Fruit fly (Drosophila melanogaster) whole organism, embryonic: ENCODE measurements around the gene CG43693.

Experiments
- Aef1 ChIP-seq: fragments of 200-800 bp; sonication (Bioruptor generic); IDR thresholded peaks from 3 replicates; pipeline ENCODE4 v1.3.6; 2022; ENCODE audit warnings: missing biosample characterization, missing genetic modification characterization
- Asciz ChIP-seq: fragments of 200-800 bp; sonication (Bioruptor generic); optimal IDR thresholded peaks from 2 replicates; lab custom pipeline; 2017; ENCODE audit warnings: missing biosample characterization, mild to moderate bottlenecking, missing genetic modification characterization, missing genetic modification reagents
- Atf6 ChIP-seq: fragments of 200-800 bp; sonication (Bioruptor generic); IDR thresholded peaks from 2 replicates; pipeline ENCODE4 v1.3.6; 2022; ENCODE audit warnings: missing biosample characterization, missing genetic modification characterization
- BEAF-32 ChIP-seq: fragments of 200-800 bp; sonication (Bioruptor generic); optimal IDR thresholded peaks from 3 replicates; lab custom pipeline; 2017; ENCODE audit warnings: missing biosample characterization, missing genetic modification characterization, mild to moderate bottlenecking, moderate library complexity, missing genetic modification reagents
- BtbVII ChIP-seq: fragments of 200-800 bp; sonication (Bioruptor generic); optimal IDR thresholded peaks from 3 replicates; lab custom pipeline; 2017; ENCODE audit warnings: missing biosample characterization, mild to moderate bottlenecking, missing genetic modification characterization
- CG11560 ChIP-seq: fragments of 200-800 bp; sonication (Bioruptor generic); IDR thresholded peaks from 3 replicates; pipeline ENCODE4 v1.3.6; 2022; ENCODE audit warnings: missing biosample characterization, missing genetic modification characterization
- CG12236 ChIP-seq: fragments of 200-800 bp; sonication (Bioruptor generic); optimal IDR thresholded peaks from 2 replicates; lab custom pipeline; 2016; ENCODE audit warnings: missing biosample characterization, missing genetic modification characterization
- CG13287 ChIP-seq: fragments of 200-800 bp; sonication (Bioruptor generic); IDR thresholded peaks from 2 replicates; pipeline ENCODE4 v1.3.6; 2022; ENCODE audit warnings: missing biosample characterization, missing genetic modification characterization; ENCODE audit not compliant: partially characterized antibody
- CG14860 ChIP-seq: fragments of 200-800 bp; sonication (Bioruptor generic); IDR thresholded peaks from 3 replicates; pipeline ENCODE4 v1.3.6; 2022; ENCODE audit warnings: missing biosample characterization, missing genetic modification characterization; ENCODE audit not compliant: partially characterized antibody
- CG16815 ChIP-seq: fragments of 200-800 bp; sonication (Bioruptor generic); optimal IDR thresholded peaks from 3 replicates; lab custom pipeline; 2017; ENCODE audit warnings: missing biosample characterization, mild to moderate bottlenecking, missing genetic modification characterization
- CG17385 ChIP-seq: fragments of 200-800 bp; sonication (Bioruptor generic); optimal IDR thresholded peaks from 3 replicates; lab custom pipeline; 2018; ENCODE audit warnings: missing biosample characterization, mild to moderate bottlenecking, missing genetic modification characterization
- CG17568 ChIP-seq: fragments of 200-800 bp; sonication (Bioruptor generic); optimal IDR thresholded peaks from 2 replicates; lab custom pipeline; 2018; ENCODE audit warnings: missing biosample characterization, mild to moderate bottlenecking, missing genetic modification characterization, moderate library complexity
- CG18262 ChIP-seq: fragments of 200-800 bp; optimal IDR thresholded peaks from 3 replicates; lab custom pipeline; 2019; ENCODE audit warnings: missing biosample characterization, mild to moderate bottlenecking, missing genetic modification characterization, moderate library complexity
- CG2875 ChIP-seq: fragments of 200-800 bp; sonication (Bioruptor generic); optimal IDR thresholded peaks from 2 replicates; lab custom pipeline; 2017; ENCODE audit warnings: missing biosample characterization, mild to moderate bottlenecking, missing genetic modification characterization, missing genetic modification reagents
- CG31365 ChIP-seq: fragments of 200-800 bp; sonication (Bioruptor generic); optimal IDR thresholded peaks from 2 replicates; lab custom pipeline; 2018; ENCODE audit warnings: missing biosample characterization, mild to moderate bottlenecking, missing genetic modification characterization
- CG3281 ChIP-seq: fragments of 200-800 bp; sonication (Bioruptor generic); optimal IDR thresholded peaks from 3 replicates; lab custom pipeline; 2017; ENCODE audit warnings: missing biosample characterization, mild to moderate bottlenecking, missing genetic modification characterization
- CG33557 ChIP-seq: fragments of 200-800 bp; sonication (Bioruptor generic); optimal IDR thresholded peaks from 2 replicates; lab custom pipeline; 2019; ENCODE audit warnings: missing biosample characterization, mild to moderate bottlenecking, missing genetic modification characterization, moderate library complexity
- CG4328 ChIP-seq: fragments of 200-800 bp; sonication (Bioruptor generic); optimal IDR thresholded peaks from 3 replicates; lab custom pipeline; 2017; ENCODE audit warnings: missing biosample characterization, missing genetic modification reagents, missing genetic modification characterization
- CG7372 ChIP-seq: fragments of 200-800 bp; sonication (Bioruptor generic); IDR thresholded peaks from 2 replicates; pipeline ENCODE4 v1.3.6; 2022; ENCODE audit warnings: missing biosample characterization, missing genetic modification characterization
- CG9215 ChIP-seq: fragments of 200-800 bp; sonication (Bioruptor generic); IDR thresholded peaks from 2 replicates; pipeline ENCODE4 v1.3.6; 2022; ENCODE audit warnings: missing biosample characterization, missing genetic modification characterization
- CTCF ChIP-seq: fragments of 200-800 bp; sonication (Bioruptor generic); optimal IDR thresholded peaks from 2 replicates; lab custom pipeline; 2017; ENCODE audit warnings: missing biosample characterization, mild to moderate bottlenecking, missing genetic modification characterization, moderate library complexity
- D19A ChIP-seq: fragments of 200-800 bp; optimal IDR thresholded peaks from 3 replicates; lab custom pipeline; 2019; ENCODE audit warnings: missing biosample characterization, mild to moderate bottlenecking, missing genetic modification characterization, moderate library complexity
- D19B ChIP-seq: fragments of 200-800 bp; sonication (Bioruptor generic); optimal IDR thresholded peaks from 2 replicates; lab custom pipeline; 2017; ENCODE audit warnings: missing biosample characterization, mild to moderate bottlenecking, missing genetic modification characterization
- Dbx ChIP-seq: fragments of 200-800 bp; sonication (Bioruptor generic); IDR thresholded peaks from 3 replicates; pipeline ENCODE4 v1.3.6; 2022; ENCODE audit warnings: missing biosample characterization, missing genetic modification characterization
- Dip3 ChIP-seq: fragments of 200-800 bp; sonication (Bioruptor generic); optimal IDR thresholded peaks from 3 replicates; lab custom pipeline; 2016; ENCODE audit warnings: missing biosample characterization, missing genetic modification characterization
- Drgx ChIP-seq: fragments of 200-800 bp; sonication (Bioruptor generic); IDR thresholded peaks from 2 replicates; pipeline ENCODE4 v1.3.6; 2022; ENCODE audit warnings: missing biosample characterization, missing genetic modification characterization
- Elba2 ChIP-seq: fragments of 200-800 bp; sonication (Bioruptor generic); optimal IDR thresholded peaks from 3 replicates; lab custom pipeline; 2016; ENCODE audit warnings: missing biosample characterization, missing genetic modification characterization
- Fer3 ChIP-seq: fragments of 200-800 bp; sonication (Bioruptor generic); optimal IDR thresholded peaks from 2 replicates; lab custom pipeline; 2018; ENCODE audit warnings: missing biosample characterization, mild to moderate bottlenecking, missing genetic modification characterization, moderate library complexity
- Hmx ChIP-seq: fragments of 200-800 bp; sonication (Bioruptor generic); optimal IDR thresholded peaks from 2 replicates; lab custom pipeline; 2016; ENCODE audit warnings: missing biosample characterization, missing genetic modification characterization
- Hsf ChIP-seq: fragments of 200-800 bp; sonication (Bioruptor generic); optimal IDR thresholded peaks from 3 replicates; lab custom pipeline; 2016; ENCODE audit warnings: missing biosample characterization, missing genetic modification characterization
- MESR4 ChIP-seq: fragments of 200-800 bp; sonication (Bioruptor generic); optimal IDR thresholded peaks from 2 replicates; lab custom pipeline; 2018; ENCODE audit warnings: missing biosample characterization, mild to moderate bottlenecking, missing genetic modification characterization, moderate library complexity
- MTF-1 ChIP-seq: fragments of 200-800 bp; sonication (Bioruptor generic); optimal IDR thresholded peaks from 2 replicates; lab custom pipeline; 2018; ENCODE audit warnings: missing biosample characterization, mild to moderate bottlenecking, missing genetic modification characterization, borderline replicate concordance
- Meics ChIP-seq: fragments of 200-800 bp; sonication (Bioruptor generic); optimal IDR thresholded peaks from 2 replicates; lab custom pipeline; 2017; ENCODE audit warnings: missing biosample characterization, mild to moderate bottlenecking, missing genetic modification characterization
- NK7.1 ChIP-seq: fragments of 200-800 bp; sonication (Bioruptor generic); optimal IDR thresholded peaks from 3 replicates; lab custom pipeline; 2016; ENCODE audit warnings: missing biosample characterization, missing genetic modification characterization
- Sin3A ChIP-seq: fragments of >200 bp; optimal IDR thresholded peaks from 2 replicates; lab custom pipeline; 2018
- al ChIP-seq: fragments of 200-800 bp; sonication (Bioruptor generic); IDR thresholded peaks from 2 replicates; pipeline ENCODE4 v1.3.6; 2022; ENCODE audit warnings: missing biosample characterization, missing genetic modification characterization
- ara ChIP-seq: fragments of 200-800 bp; sonication (Bioruptor generic); IDR thresholded peaks from 2 replicates; pipeline ENCODE4 v1.3.6; 2022; ENCODE audit warnings: missing biosample characterization, missing genetic modification characterization
- bab2 ChIP-seq: fragments of 200-800 bp; sonication (Bioruptor generic); optimal IDR thresholded peaks from 2 replicates; lab custom pipeline; 2016; ENCODE audit warnings: missing biosample characterization, missing genetic modification characterization
- bsh ChIP-seq, 2 experiments: fragments of 200-800 bp; sonication (Bioruptor generic); optimal IDR thresholded peaks; 2 replicates each; lab custom pipeline; 2017 to 2018; ENCODE audit warnings: mild to moderate bottlenecking in 2 of 2, missing biosample characterization in 2 of 2, missing genetic modification characterization in 2 of 2, moderate library complexity in 1 of 2
- chm ChIP-seq: fragments of 200-800 bp; sonication (Bioruptor generic); IDR thresholded peaks from 2 replicates; pipeline ENCODE4 v1.3.6; 2022; ENCODE audit warnings: missing biosample characterization, missing genetic modification characterization
- croc ChIP-seq: fragments of 200-800 bp; sonication (Bioruptor generic); conservative IDR thresholded peaks from 3 replicates; pipeline ENCODE4 v1.3.6; 2022; ENCODE audit warnings: missing biosample characterization, missing genetic modification characterization
- gem ChIP-seq: fragments of 200-800 bp; sonication (Bioruptor generic); optimal IDR thresholded peaks from 2 replicates; lab custom pipeline; 2019; ENCODE audit warnings: missing biosample characterization, mild to moderate bottlenecking, missing genetic modification characterization, moderate library complexity
- knrl ChIP-seq: fragments of 200-800 bp; sonication (Bioruptor generic); IDR thresholded peaks from 3 replicates; pipeline ENCODE4 v1.3.6; 2022; ENCODE audit warnings: missing biosample characterization, missing genetic modification characterization; ENCODE audit not compliant: partially characterized antibody
- mld ChIP-seq: fragments of 200-800 bp; sonication (Bioruptor generic); IDR thresholded peaks from 3 replicates; pipeline ENCODE4 v1.3.6; 2022; ENCODE audit warnings: missing biosample characterization, missing genetic modification characterization; ENCODE audit not compliant: partially characterized antibody
- oc ChIP-seq: fragments of 200-800 bp; sonication (Bioruptor generic); optimal IDR thresholded peaks from 2 replicates; lab custom pipeline; 2018; ENCODE audit warnings: missing biosample characterization, mild to moderate bottlenecking, missing genetic modification characterization, moderate library complexity
- pum ChIP-seq: fragments of 200-800 bp; sonication (Bioruptor generic); optimal IDR thresholded peaks from 2 replicates; lab custom pipeline; 2016; ENCODE audit warnings: missing biosample characterization, missing genetic modification characterization
- ro ChIP-seq: fragments of 200-800 bp; sonication (Bioruptor generic); IDR thresholded peaks from 2 replicates; pipeline ENCODE4 v1.3.6; 2022; ENCODE audit warnings: missing biosample characterization, missing genetic modification characterization
- row ChIP-seq: fragments of 200-800 bp; sonication (Bioruptor generic); IDR thresholded peaks from 3 replicates; pipeline ENCODE4 v1.3.6; 2022; ENCODE audit warnings: missing biosample characterization, missing genetic modification characterization
- sens ChIP-seq: fragments of 200-800 bp; sonication (Bioruptor generic); peaks from one replicate; lab custom pipeline; 2016; ENCODE audit warnings: missing biosample characterization, missing genetic modification characterization
- so ChIP-seq: fragments of 200-800 bp; sonication (Bioruptor generic); IDR thresholded peaks from 3 replicates; pipeline ENCODE4 v1.3.6; 2022; ENCODE audit warnings: missing biosample characterization, missing genetic modification characterization
- tap ChIP-seq: fragments of 200-800 bp; optimal IDR thresholded peaks from 3 replicates; lab custom pipeline; 2019; ENCODE audit warnings: missing biosample characterization, mild to moderate bottlenecking, missing genetic modification characterization, moderate library complexity
- wor ChIP-seq: fragments of 200-800 bp; sonication (Bioruptor generic); IDR thresholded peaks from 2 replicates; pipeline ENCODE4 v1.3.6; 2022; ENCODE audit warnings: missing biosample characterization, missing genetic modification characterization

The CG43693 gene

DNA sequence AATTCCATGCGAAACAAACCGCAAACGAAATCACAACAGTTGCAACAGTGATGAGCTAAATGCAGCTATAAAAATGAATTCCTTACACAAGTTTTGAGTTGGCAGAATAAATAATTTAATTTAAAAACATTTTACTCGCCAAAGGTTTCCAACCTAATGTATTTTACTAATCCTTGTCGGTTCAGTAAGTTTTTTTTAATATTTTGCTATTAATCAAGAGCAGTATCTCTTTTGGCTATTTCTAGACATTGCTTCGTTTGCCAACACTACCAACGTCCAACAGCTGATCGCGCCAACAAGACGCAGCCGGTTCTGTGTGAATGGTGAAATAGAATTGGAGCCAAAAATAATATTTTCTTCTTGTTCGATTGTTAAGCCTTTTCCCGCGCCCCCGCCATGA, 13.5 kb upstream of the CG43693 start, which contains the start of the genes CG32075, CG45101 and SuUR (continued):
- TF ChIP-seq row (peak; percentile 94), Hsf (GFP tag; lab: Kevin White, UChicago) (peak; percentile 94), Hmx (peak; percentile 67), CTCF (GFP tag; lab: Kevin White, UChicago) (no peak), CG11560 (tag; lab: Robert Waterston, UW) (peak; percentile 61; the same call in 1 of the 3 replicates), CG17385 (GFP tag; lab: Kevin White, UChicago) (peak; percentile 81), mld (GFP tag; lab: Robert Waterston, UW) (no peak), D19A (tag; lab: Kevin White, UChicago) (peak; percentile 68), CG7372 (peak; percentile 80), CG13287 (GFP tag; lab: Robert Waterston, UW) (peak; percentile 49), D19B (GFP tag; lab: Kevin White, UChicago) (peak; percentile 72), tap (peak; percentile 61), Meics (GFP tag; lab: Kevin White, UChicago) (peak; percentile 86), Sin3A (peak; percentile 75), CG2875 (GFP tag; lab: Kevin White, UChicago) (peak; percentile 39), Atf6 (GFP tag; lab: Robert Waterston, UW) (peak; percentile 86), CG4328 (GFP tag; lab: Kevin White, UChicago) (peak; percentile 74), al (GFP tag; lab: Robert Waterston, UW) (peak; percentile 88), oc (tag; lab: Kevin White, UChicago) (peak; percentile 57), Asciz (GFP tag; lab: Kevin White, UChicago) (peak; percentile 62), CG14860 (no peak), ara (peak; percentile 83), ro (peak; percentile 76), Dip3 (peak; percentile 91), BtbVII (GFP tag; lab: Kevin White, UChicago) (peak; percentile 13), chm (GFP tag; lab: Robert Waterston, UW) (peak; percentile 90), Aef1 (peak; percentile 90), MTF-1 (GFP tag; lab: Kevin White, UChicago) (no peak), CG16815 (GFP tag; lab: Kevin White, UChicago) (peak; percentile 80), wor (GFP tag; lab: Robert Waterston, UW) (peak; percentile 74), Drgx (GFP tag; lab: Robert Waterston, UW) (peak; percentile 82), Dbx (GFP tag; lab: Robert Waterston, UW) (peak; percentile 91), Elba2 (GFP tag; lab: Kevin White, UChicago) (peak; percentile 81), sens (GFP tag; lab: Kevin White, UChicago) (peak; percentile 99), BEAF-32 (GFP tag; lab: Kevin White, UChicago) (peak; percentile 39), bab2 (GFP tag; lab: Kevin White, UChicago) (peak; percentile 92), gem (tag; lab: Kevin White, UChicago) (peak; percentile 92), so (GFP tag; lab: Robert Waterston, UW) (peak; percentile 78; the same call in 2 of the 3 replicates), CG3281 (GFP tag; lab: Kevin White, UChicago) (peak; percentile 72), pum (peak; percentile 87), knrl (peak; percentile 24; the same call in 1 of the 3 replicates), croc (GFP tag; lab: Robert Waterston, UW) (peak; percentile 74), bsh (GFP tag; optimal IDR thresholded peaks at IDR 0.05; lab: Kevin White, UChicago) (peak in 1 of 2 experiments; percentile 85), CG33557 (GFP tag; lab: Kevin White, UChicago) (peak; percentile 71), MESR4 (GFP tag; lab: Kevin White, UChicago) (peak; percentile 57), Fer3 (tag; lab: Kevin White, UChicago) (peak; percentile 74), CG12236 (GFP tag; lab: Kevin White, UChicago) (peak; percentile 64), CG9215 (GFP tag; lab: Robert Waterston, UW) (peak; percentile 82), CG31365 (tag; lab: Kevin White, UChicago) (no peak), CG18262 (tag; lab: Kevin White, UChicago) (peak; percentile 81), CG17568 (no peak), NK7.1 (GFP tag; lab: Kevin White, UChicago) (peak; percentile 70)
